Fruit fly (Drosophila melanogaster) whole organism, embryonic: ENCODE measurements around the gene sky.
A peak's percentile ranks its signal among the peaks of the same experiment; 100 is the strongest.

Experiments
- Asciz ChIP-seq: fragments of 200-800 bp; sonication (Bioruptor generic); optimal IDR thresholded peaks from 2 replicates; lab custom pipeline; 2017; ENCODE audit warnings: missing biosample characterization, mild to moderate bottlenecking, missing genetic modification characterization, missing genetic modification reagents
- CG10209 ChIP-seq: fragments of 200-800 bp; sonication (Bioruptor generic); optimal IDR thresholded peaks from 3 replicates; lab custom pipeline; 2017; ENCODE audit warnings: missing biosample characterization, mild to moderate bottlenecking, missing genetic modification characterization, missing genetic modification reagents
- CG11695 ChIP-seq: fragments of 200-800 bp; sonication (Bioruptor generic); IDR thresholded peaks from 3 replicates; pipeline ENCODE4 v1.3.6; 2022; ENCODE audit warnings: missing biosample characterization, missing genetic modification characterization
- CG13424 ChIP-seq: fragments of 200-800 bp; sonication (Bioruptor generic); optimal IDR thresholded peaks from 2 replicates; lab custom pipeline; 2019; ENCODE audit warnings: missing biosample characterization, mild to moderate bottlenecking, missing genetic modification characterization, moderate library complexity
- CG14014 ChIP-seq: fragments of 200-800 bp; sonication (Bioruptor generic); IDR thresholded peaks from 2 replicates; pipeline ENCODE4 v1.3.6; 2022; ENCODE audit warnings: missing biosample characterization, missing genetic modification characterization
- CG14667 ChIP-seq: fragments of 200-800 bp; sonication (Bioruptor generic); IDR thresholded peaks from 2 replicates; pipeline ENCODE4 v1.3.6; 2022; ENCODE audit warnings: missing biosample characterization, missing genetic modification characterization
- CG1529 ChIP-seq: fragments of 200-800 bp; sonication (Bioruptor generic); optimal IDR thresholded peaks from 3 replicates; lab custom pipeline; 2018; ENCODE audit warnings: missing biosample characterization, missing genetic modification characterization
- CG15479 ChIP-seq: fragments of 200-800 bp; sonication (Bioruptor generic); optimal IDR thresholded peaks from 3 replicates; lab custom pipeline; 2019; ENCODE audit warnings: missing biosample characterization, mild to moderate bottlenecking, missing genetic modification characterization, moderate library complexity
- CG1647 ChIP-seq: fragments of 200-800 bp; sonication (Bioruptor generic); optimal IDR thresholded peaks from 3 replicates; lab custom pipeline; 2016; ENCODE audit warnings: missing biosample characterization, missing genetic modification characterization
- CG17186 ChIP-seq: fragments of 200-800 bp; sonication (Bioruptor generic); optimal IDR thresholded peaks from 3 replicates; lab custom pipeline; 2017; ENCODE audit warnings: missing biosample characterization, missing genetic modification reagents, missing genetic modification characterization
- CG17802 ChIP-seq: fragments of 200-800 bp; sonication (Bioruptor generic); optimal IDR thresholded peaks from 2 replicates; lab custom pipeline; 2018; ENCODE audit warnings: missing biosample characterization, mild to moderate bottlenecking, missing genetic modification characterization, moderate library complexity
- CG18476 ChIP-seq: fragments of 200-800 bp; sonication (Bioruptor generic); optimal IDR thresholded peaks from 2 replicates; lab custom pipeline; 2016; ENCODE audit warnings: missing biosample characterization, mild to moderate bottlenecking, missing genetic modification characterization
- CG30020 ChIP-seq: fragments of 200-800 bp; optimal IDR thresholded peaks from 2 replicates; lab custom pipeline; 2019; ENCODE audit warnings: missing biosample characterization, mild to moderate bottlenecking, missing genetic modification characterization, moderate library complexity
- CG31365 ChIP-seq: fragments of 200-800 bp; sonication (Bioruptor generic); optimal IDR thresholded peaks from 2 replicates; lab custom pipeline; 2018; ENCODE audit warnings: missing biosample characterization, mild to moderate bottlenecking, missing genetic modification characterization
- CG3281 ChIP-seq: fragments of 200-800 bp; sonication (Bioruptor generic); optimal IDR thresholded peaks from 3 replicates; lab custom pipeline; 2017; ENCODE audit warnings: missing biosample characterization, mild to moderate bottlenecking, missing genetic modification characterization
- CG33213 ChIP-seq: fragments of 200-800 bp; sonication (Bioruptor generic); optimal IDR thresholded peaks from 3 replicates; lab custom pipeline; 2016; ENCODE audit warnings: missing biosample characterization, missing genetic modification characterization
- CG4617 ChIP-seq: fragments of 200-800 bp; sonication (Bioruptor generic); optimal IDR thresholded peaks from 3 replicates; lab custom pipeline; 2016; ENCODE audit warnings: missing biosample characterization, missing genetic modification characterization, borderline replicate concordance
- CG4730 ChIP-seq: fragments of 200-800 bp; sonication (Bioruptor generic); IDR thresholded peaks from 2 replicates; pipeline ENCODE4 v1.3.6; 2022; ENCODE audit warnings: missing biosample characterization, missing genetic modification characterization
- CG6689 ChIP-seq: fragments of 200-800 bp; sonication (Bioruptor generic); IDR thresholded peaks from 2 replicates; pipeline ENCODE4 v1.3.6; 2022; ENCODE audit warnings: missing biosample characterization, missing genetic modification characterization
- CG7271 ChIP-seq: fragments of 200-800 bp; sonication (Bioruptor generic); optimal IDR thresholded peaks from 2 replicates; lab custom pipeline; 2018; ENCODE audit warnings: missing biosample characterization, mild to moderate bottlenecking, missing genetic modification characterization, moderate library complexity
- CG7556 ChIP-seq: fragments of 200-800 bp; sonication (Bioruptor generic); optimal IDR thresholded peaks from 2 replicates; lab custom pipeline; 2017; ENCODE audit warnings: missing biosample characterization, mild to moderate bottlenecking, missing genetic modification characterization
- CG8281 ChIP-seq: fragments of 200-800 bp; sonication (Bioruptor generic); optimal IDR thresholded peaks from 2 replicates; lab custom pipeline; 2018; ENCODE audit warnings: missing biosample characterization, mild to moderate bottlenecking, missing genetic modification characterization, moderate library complexity
- CG9437 ChIP-seq: fragments of 200-800 bp; sonication (Bioruptor generic); optimal IDR thresholded peaks from 2 replicates; lab custom pipeline; 2018; ENCODE audit warnings: missing biosample characterization, mild to moderate bottlenecking, missing genetic modification characterization
- CG9932 ChIP-seq: fragments of 200-800 bp; sonication (Bioruptor generic); IDR thresholded peaks from 2 replicates; pipeline ENCODE4 v1.3.6; 2022; ENCODE audit warnings: missing biosample characterization, missing genetic modification characterization
- Chrac-16 ChIP-seq: fragments of 200-800 bp; sonication (Bioruptor generic); optimal IDR thresholded peaks from 3 replicates; lab custom pipeline; 2016; ENCODE audit warnings: missing biosample characterization, missing genetic modification characterization
- CoRest ChIP-seq: fragments of 200-800 bp; sonication (Bioruptor generic); optimal IDR thresholded peaks from 3 replicates; lab custom pipeline; 2018; ENCODE audit warnings: missing biosample characterization, mild to moderate bottlenecking, missing genetic modification characterization, moderate library complexity
- Dp ChIP-seq: fragments of 200-800 bp; sonication (Bioruptor generic); optimal IDR thresholded peaks from 2 replicates; lab custom pipeline; 2018; ENCODE audit warnings: missing biosample characterization, mild to moderate bottlenecking, missing genetic modification characterization, moderate library complexity
- Drgx ChIP-seq: fragments of 200-800 bp; sonication (Bioruptor generic); IDR thresholded peaks from 2 replicates; pipeline ENCODE4 v1.3.6; 2022; ENCODE audit warnings: missing biosample characterization, missing genetic modification characterization
- Lim3 ChIP-seq: fragments of 200-800 bp; sonication (Bioruptor generic); IDR thresholded peaks from 2 replicates; pipeline ENCODE4 v1.3.6; 2022; ENCODE audit warnings: missing biosample characterization, missing genetic modification characterization
- Max ChIP-seq: fragments of 200-800 bp; sonication (Bioruptor generic); optimal IDR thresholded peaks from 2 replicates; lab custom pipeline; 2016; ENCODE audit warnings: missing biosample characterization, mild to moderate bottlenecking, missing genetic modification characterization
- NfI ChIP-seq: fragments of 200-800 bp; sonication (Bioruptor generic); optimal IDR thresholded peaks from 3 replicates; lab custom pipeline; 2018; ENCODE audit warnings: missing biosample characterization, mild to moderate bottlenecking, missing genetic modification characterization, moderate library complexity
- PHDP ChIP-seq: fragments of 200-800 bp; sonication (Bioruptor generic); optimal IDR thresholded peaks from 3 replicates; lab custom pipeline; 2018; ENCODE audit warnings: missing biosample characterization, mild to moderate bottlenecking, missing genetic modification characterization, moderate library complexity
- Trl ChIP-seq, 3 experiments: fragments of >200 bp in 2 of 3; fragments of 200-800 bp in 1 of 3; sonication (Bioruptor generic) in 1 of 3; optimal IDR thresholded peaks; 2 replicates in 1 of 3; 3 replicates in 2 of 3; lab custom pipeline; 2016 to 2017; ENCODE audit warnings: missing biosample characterization in 1 of 3, missing genetic modification characterization in 1 of 3
- ab ChIP-seq: fragments of 200-800 bp; sonication (Bioruptor generic); optimal IDR thresholded peaks from 2 replicates; lab custom pipeline; 2016; ENCODE audit warnings: missing biosample characterization, missing genetic modification characterization
- ac ChIP-seq: fragments of 200-800 bp; sonication (Bioruptor generic); optimal IDR thresholded peaks from 3 replicates; lab custom pipeline; 2017; ENCODE audit warnings: missing biosample characterization, mild to moderate bottlenecking, missing genetic modification characterization
- al ChIP-seq: fragments of 200-800 bp; sonication (Bioruptor generic); IDR thresholded peaks from 2 replicates; pipeline ENCODE4 v1.3.6; 2022; ENCODE audit warnings: missing biosample characterization, missing genetic modification characterization
- ara ChIP-seq: fragments of 200-800 bp; sonication (Bioruptor generic); IDR thresholded peaks from 2 replicates; pipeline ENCODE4 v1.3.6; 2022; ENCODE audit warnings: missing biosample characterization, missing genetic modification characterization
- bowl ChIP-seq: fragments of 200-800 bp; sonication (Bioruptor generic); IDR thresholded peaks from 2 replicates; pipeline ENCODE4 v1.3.6; 2022; ENCODE audit warnings: missing biosample characterization, missing genetic modification characterization
- br ChIP-seq: fragments of >200 bp; optimal IDR thresholded peaks from 2 replicates; lab custom pipeline; 2017
- crc ChIP-seq: fragments of 200-800 bp; sonication (Bioruptor generic); optimal IDR thresholded peaks from 2 replicates; lab custom pipeline; 2016; ENCODE audit warnings: missing biosample characterization, missing genetic modification characterization
- da ChIP-seq: fragments of 200-800 bp; sonication (Bioruptor generic); optimal IDR thresholded peaks from 2 replicates; lab custom pipeline; 2016; ENCODE audit warnings: missing biosample characterization, missing genetic modification characterization
- dm ChIP-seq: fragments of 200-800 bp; sonication (Bioruptor generic); optimal IDR thresholded peaks from 3 replicates; lab custom pipeline; 2016; ENCODE audit warnings: missing biosample characterization, missing genetic modification characterization
- fd3F ChIP-seq: fragments of 200-800 bp; sonication (Bioruptor generic); optimal IDR thresholded peaks from 2 replicates; lab custom pipeline; 2018; ENCODE audit warnings: missing biosample characterization, mild to moderate bottlenecking, missing genetic modification characterization, moderate library complexity
- gt ChIP-seq: fragments of 200-800 bp; sonication (Bioruptor generic); IDR thresholded peaks from 2 replicates; pipeline ENCODE4 v1.3.6; 2022; ENCODE audit warnings: missing biosample characterization, missing genetic modification characterization
- lola ChIP-seq, 3 experiments: fragments of >200 bp in 2 of 3; fragments of 200-800 bp in 1 of 3; sonication (Bioruptor generic) in 1 of 3; optimal IDR thresholded peaks; 2 replicates each; lab custom pipeline; 2017 to 2019; ENCODE audit warnings: missing biosample characterization in 3 of 3, missing genetic modification characterization in 3 of 3, mild to moderate bottlenecking in 1 of 3, moderate library complexity in 1 of 3
- sima ChIP-seq: fragments of 200-800 bp; sonication (Bioruptor generic); optimal IDR thresholded peaks from 2 replicates; lab custom pipeline; 2016; ENCODE audit warnings: missing biosample characterization, missing genetic modification characterization
- tna ChIP-seq: fragments of 200-800 bp; sonication (Bioruptor generic); IDR thresholded peaks from 2 replicates; pipeline ENCODE4 v1.3.6; 2022; ENCODE audit warnings: missing biosample characterization, missing genetic modification characterization; ENCODE audit not compliant: partially characterized antibody
- tup ChIP-seq: fragments of 200-800 bp; sonication (Bioruptor generic); optimal IDR thresholded peaks from 2 replicates; lab custom pipeline; 2016; ENCODE audit warnings: missing biosample characterization, mild to moderate bottlenecking, missing genetic modification characterization, moderate library complexity
- z ChIP-seq: fragments of 200-800 bp; sonication (Bioruptor generic); IDR thresholded peaks from 3 replicates; pipeline ENCODE4 v1.3.6; 2022; ENCODE audit warnings: missing biosample characterization, missing genetic modification characterization
- zfh2 ChIP-seq: fragments of 200-800 bp; sonication (Bioruptor generic); optimal IDR thresholded peaks from 2 replicates; lab custom pipeline; 2016; ENCODE audit warnings: missing biosample characterization, missing genetic modification characterization

Gene sky

dm6 chr2L:20864764-20865265, 53.9 kb downstream of the sky start, which contains the start of gene CG9338 (continued):
- TF ChIP-seq CoRest (peak; percentile 83), CG15479 (GFP tag; lab: Kevin White, UChicago) (no peak), Chrac-16 (GFP tag; lab: Kevin White, UChicago) (peak; percentile 64), Trl (optimal IDR thresholded peaks at IDR 0.05; lab: Kevin White, UChicago) (peak in 1 of 2 experiments; percentile 4), Trl (GFP tag; optimal IDR thresholded peaks at IDR 0.05; lab: Kevin White, UChicago) (peak; percentile 91), CG17802 (peak; percentile 71), bowl (GFP tag; lab: Robert Waterston, UW) (peak; percentile 31; the same call in 1 of the 2 replicates), CG6689 (GFP tag; lab: Robert Waterston, UW) (peak; percentile 95), CG31365 (tag; lab: Kevin White, UChicago) (peak; percentile 87), lola (GFP tag; optimal IDR thresholded peaks at IDR 0.05; lab: Kevin White, UChicago) (peak in 1 of 3 experiments; percentile 57), br (lab: Kevin White, UChicago) (no peak), CG30020 (peak; percentile 24), CG9932 (GFP tag; lab: Robert Waterston, UW) (peak; percentile 76), Drgx (GFP tag; lab: Robert Waterston, UW) (peak; percentile 92), crc (peak; percentile 66), CG17186 (peak; percentile 62), NfI (peak; percentile 79), CG3281 (GFP tag; lab: Kevin White, UChicago) (peak; percentile 95), ac (no peak), CG4617 (GFP tag; lab: Kevin White, UChicago) (peak; percentile 16), Dp (GFP tag; lab: Kevin White, UChicago) (no peak), tup (GFP tag; lab: Kevin White, UChicago) (no peak), ab (GFP tag; lab: Kevin White, UChicago) (peak; percentile 55), da (GFP tag; lab: Kevin White, UChicago) (peak; percentile 67), CG13424 (tag; lab: Kevin White, UChicago) (peak; percentile 80), sima (GFP tag; lab: Kevin White, UChicago) (peak; percentile 74), CG11695 (GFP tag; lab: Robert Waterston, UW) (peak; percentile 95), CG7271 (tag; lab: Kevin White, UChicago) (peak; percentile 51), Lim3 (no peak), CG18476 (GFP tag; lab: Kevin White, UChicago) (peak; percentile 62), al (peak; percentile 84; the same call in 1 of the 2 replicates), CG1647 (peak; percentile 71), zfh2 (peak; percentile 84), ara (GFP tag; lab: Robert Waterston, UW) (peak; percentile 93), CG4730 (GFP tag; lab: Robert Waterston, UW) (peak; percentile 88), Max (GFP tag; lab: Kevin White, UChicago) (peak; percentile 72), fd3F (GFP tag; lab: Kevin White, UChicago) (peak; percentile 72), CG1529 (GFP tag; lab: Kevin White, UChicago) (peak; percentile 62), CG9437 (GFP tag; lab: Kevin White, UChicago) (peak; percentile 58), CG33213 (GFP tag; lab: Kevin White, UChicago) (peak; percentile 70), CG7556 (peak; percentile 86), PHDP (peak; percentile 83), CG14667 (GFP tag; lab: Robert Waterston, UW) (peak; percentile 89), CG8281 (tag; lab: Kevin White, UChicago) (peak; percentile 76), z (GFP tag; lab: Robert Waterston, UW) (peak; percentile 96), Asciz (GFP tag; lab: Kevin White, UChicago) (peak; percentile 91), dm (peak; percentile 64), tna (GFP tag; lab: Robert Waterston, UW) (no peak), CG14014 (peak; percentile 73), CG10209 (GFP tag; lab: Kevin White, UChicago) (peak; percentile 77), gt (peak; percentile 76)
